Worm (Caenorhabditis elegans): ENCODE data around the gene spp-13.

DNA sequence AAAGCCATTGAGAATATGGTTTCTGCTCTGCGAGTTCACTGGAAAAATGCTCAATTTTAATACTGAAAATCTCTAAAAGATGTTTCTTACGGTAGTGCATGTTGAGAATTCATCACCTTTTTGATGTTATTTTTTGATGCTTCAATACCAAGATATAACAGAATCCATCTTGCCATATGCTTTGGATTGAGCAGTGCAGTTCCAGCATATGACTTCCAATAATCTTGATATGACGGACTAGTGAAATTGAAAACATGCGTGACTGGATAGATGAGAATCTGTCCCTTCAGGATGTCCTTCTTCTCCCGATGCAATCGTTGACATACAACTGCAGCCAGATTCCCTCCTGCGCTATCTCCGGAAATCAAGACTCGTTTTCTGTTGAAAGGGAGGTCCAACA is 42.6 kb upstream of the spp-13 start:
- no peak for TF ChIP-seq tab-1 (GFP tag; IDR thresholded peaks at IDR 0.05)
- TF ChIP-seq med-1 (GFP tag; optimal IDR thresholded peaks at IDR 0.05; ENCODE audit: insufficient read depth) = no peak
- no peak for TF ChIP-seq T22C8.4 (GFP tag; IDR thresholded peaks at IDR 0.05)
- no peak for TF ChIP-seq flt-1 (GFP tag; IDR thresholded peaks at IDR 0.05)
- no peak for TF ChIP-seq ztf-29 (GFP tag; IDR thresholded peaks at IDR 0.05)
- no peak for TF ChIP-seq cog-1 (tag; optimal IDR thresholded peaks at IDR 0.05)
- TF ChIP-seq ztf-23 (GFP tag; IDR thresholded peaks at IDR 0.05) = no peak
- no peak for TF ChIP-seq klf-2 (GFP tag; conservative IDR thresholded peaks at IDR 0.05)

Data from whole organism, midembryonic.